Fruit fly (Drosophila melanogaster) whole organism, prepupa: Measurements from ENCODE around the gene CG12121.

Experiments
- Blimp-1 ChIP-seq: fragments of 200-800 bp; sonication (Bioruptor generic); optimal IDR thresholded peaks from 3 replicates; lab custom pipeline; 2017; ENCODE audit warnings: missing biosample characterization, missing genetic modification characterization, mild to moderate bottlenecking, moderate library complexity, missing genetic modification reagents
- CG32006 ChIP-seq: fragments of 200-800 bp; sonication (Bioruptor generic); optimal IDR thresholded peaks from 3 replicates; lab custom pipeline; 2017; ENCODE audit warnings: missing biosample characterization, mild to moderate bottlenecking, missing genetic modification characterization
- CG4318 ChIP-seq: fragments of 200-800 bp; sonication (Bioruptor generic); optimal IDR thresholded peaks from 3 replicates; lab custom pipeline; 2017; ENCODE audit warnings: missing biosample characterization, mild to moderate bottlenecking, missing genetic modification characterization
- Sox102F ChIP-seq: fragments of 200-800 bp; sonication (Bioruptor generic); optimal IDR thresholded peaks from 2 replicates; lab custom pipeline; 2016; ENCODE audit warnings: missing biosample characterization, mild to moderate bottlenecking, missing genetic modification characterization
- dsx ChIP-seq: fragments of 200-800 bp; optimal IDR thresholded peaks from 3 replicates; lab custom pipeline; 2019; ENCODE audit warnings: missing biosample characterization, mild to moderate bottlenecking, missing genetic modification characterization, moderate library complexity; ENCODE audit not compliant: poor library complexity, severe bottlenecking
- eg ChIP-seq: fragments of 200-800 bp; sonication (Bioruptor generic); IDR thresholded peaks from 3 replicates; pipeline ENCODE4 v1.3.6; 2022; ENCODE audit warnings: missing biosample characterization, missing genetic modification characterization
- pdm3 ChIP-seq: fragments of 200-800 bp; sonication (Bioruptor generic); optimal IDR thresholded peaks from 3 replicates; lab custom pipeline; 2016; ENCODE audit warnings: missing biosample characterization, missing genetic modification characterization

- TF ChIP-seq CG32006 (GFP tag; lab: Kevin White, UChicago) (no peak), Blimp-1 (no peak), eg (no peak), pdm3 (no peak), CG4318 (GFP tag; lab: Kevin White, UChicago) (no peak), dsx (GFP tag; lab: Kevin White, UChicago) (no peak), Sox102F (no peak)
These were observed 4.3 kb upstream of the CG12121 start, which contains the start of gene Ir8a for dm6 chrX:9236485-9236884.
